Worm (Caenorhabditis elegans) whole organism, late embryonic: ENCODE results near the gene egl-9.

Source experiments
- K02D7.2 ChIP-seq: sonication (generic microtip); optimal IDR thresholded peaks from 2 replicates; lab custom pipeline; 2017; ENCODE audit warnings: mild to moderate bottlenecking, missing genetic modification characterization, missing compliant biosample characterization
- T23F11.4 ChIP-seq: fragments of 200-800 bp; sonication (Bioruptor generic); optimal IDR thresholded peaks from 2 replicates; lab custom pipeline; 2018; ENCODE audit warnings: mild to moderate bottlenecking, missing genetic modification characterization, missing compliant biosample characterization
- ahr-1 ChIP-seq: sonication (generic microtip); optimal IDR thresholded peaks from 2 replicates; lab custom pipeline; 2016; ENCODE audit warnings: missing genetic modification characterization, missing compliant biosample characterization
- ama-1 ChIP-seq: fragments of 150-350 bp; optimal IDR thresholded peaks from 2 replicates; lab custom pipeline; 2014
- dmd-4 ChIP-seq: sonication (generic microtip); optimal IDR thresholded peaks from 2 replicates; lab custom pipeline; 2016; ENCODE audit warnings: borderline replicate concordance, missing genetic modification characterization, missing compliant biosample characterization
- fkh-10 ChIP-seq: fragments of 150-350 bp; optimal IDR thresholded peaks from 2 replicates; lab custom pipeline; 2014; ENCODE audit warnings: missing biosample characterization, missing genetic modification reagents, missing genetic modification characterization
- hlh-6 ChIP-seq: sonication (generic microtip); optimal IDR thresholded peaks from 2 replicates; lab custom pipeline; 2016; ENCODE audit warnings: missing genotype, missing genetic modification characterization, missing compliant biosample characterization
- nfya-1 ChIP-seq: sonication (generic microtip); optimal IDR thresholded peaks from 2 replicates; lab custom pipeline; 2017; ENCODE audit warnings: missing genetic modification characterization, mild to moderate bottlenecking, missing compliant biosample characterization, antibody characterized with exemption, moderate library complexity
- nhr-11 ChIP-seq: fragments of 150-350 bp; optimal IDR thresholded peaks from 2 replicates; lab custom pipeline; 2014; ENCODE audit warnings: missing biosample characterization, missing genetic modification characterization
- pha-4 ChIP-seq: fragments of 150-350 bp; optimal IDR thresholded peaks from 2 replicates; lab custom pipeline; 2018; ENCODE audit warnings: missing biosample characterization, missing genetic modification reagents, missing genetic modification characterization
- sox-4 ChIP-seq: sonication (generic microtip); optimal IDR thresholded peaks from 2 replicates; lab custom pipeline; 2017; ENCODE audit warnings: mild to moderate bottlenecking, missing genetic modification characterization, inconsistent platforms, missing compliant biosample characterization
- unc-86 ChIP-seq: sonication (generic microtip); optimal IDR thresholded peaks from 2 replicates; lab custom pipeline; 2016; ENCODE audit warnings: missing genetic modification characterization, missing compliant biosample characterization

DNA sequence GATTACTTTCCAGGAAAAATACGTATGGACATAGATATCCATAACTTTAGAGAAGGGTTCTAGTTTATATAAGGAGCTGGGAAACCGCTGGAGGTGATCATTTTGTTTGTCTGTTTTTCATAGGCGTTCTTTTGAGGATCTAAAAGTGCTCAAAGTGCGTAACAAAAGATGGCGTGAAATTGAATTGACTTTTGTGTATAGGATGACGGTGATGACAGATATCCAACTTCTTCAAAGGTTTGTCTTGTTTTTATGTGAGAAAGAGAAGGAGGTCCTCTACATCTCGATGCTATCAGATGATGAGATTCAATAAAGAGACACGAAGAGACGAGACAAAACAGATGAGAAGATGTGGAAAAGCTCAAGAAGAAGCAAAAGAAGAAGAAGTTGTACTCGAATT lies 48.4 kb downstream of the egl-9 start:
- TF ChIP-seq unc-86 (tag; lab: Kevin White, UChicago) (no peak), fkh-10 (GFP tag; lab: Kevin White, UChicago) (no peak), ahr-1 (tag; lab: Kevin White, UChicago) (no peak), K02D7.2 (tag; lab: Kevin White, UChicago) (no peak), ama-1 (lab: Kevin White, UChicago) (no peak), T23F11.4 (GFP tag; lab: Kevin White, UChicago) (no peak), nhr-11 (tag; lab: Kevin White, UChicago) (no peak), dmd-4 (tag; lab: Kevin White, UChicago) (no peak), nfya-1 (tag; lab: Kevin White, UChicago) (no peak), pha-4 (tag; lab: Kevin White, UChicago) (no peak), sox-4 (no peak), hlh-6 (tag; lab: Kevin White, UChicago) (no peak)
